Worm (Caenorhabditis elegans) whole organism, L3 larva: ENCODE data around the gene F15H10.12.
A peak's percentile ranks its signal among the peaks of the same experiment; 100 is the strongest.

Experiments
- ceh-28 ChIP-seq: fragments of 150-350 bp; optimal IDR thresholded peaks from 2 replicates; lab custom pipeline; 2014; ENCODE audit warnings: missing biosample characterization, missing genetic modification reagents, missing genetic modification characterization
- elt-2 ChIP-seq: sonication (generic microtip); optimal IDR thresholded peaks from 2 replicates; lab custom pipeline; 2016; ENCODE audit warnings: missing genetic modification reagents, mild to moderate bottlenecking, missing genetic modification characterization, missing compliant biosample characterization
- elt-3 ChIP-seq, 3 experiments: fragments of 150-350 bp in 1 of 3; sonication (generic microtip) in 2 of 3; optimal IDR thresholded peaks; 2 replicates in 2 of 3; 4 replicates in 1 of 3; lab custom pipeline; 2014 to 2017; ENCODE audit warnings: missing biosample characterization in 3 of 3, missing genetic modification characterization in 3 of 3
- fkh-10 ChIP-seq: sonication (generic microtip); optimal IDR thresholded peaks from 2 replicates; lab custom pipeline; 2017; ENCODE audit warnings: missing biosample characterization, missing genetic modification reagents, missing genetic modification characterization
- mdl-1 ChIP-seq: fragments of 150-350 bp; optimal IDR thresholded peaks from 2 replicates; lab custom pipeline; 2014; ENCODE audit warnings: missing biosample characterization, missing genetic modification characterization
- mml-1 ChIP-seq: fragments of 150-350 bp; sonication (generic microtip); optimal IDR thresholded peaks from 3 replicates; lab custom pipeline; 2014; ENCODE audit warnings: missing biosample characterization, missing genetic modification characterization
- nfya-1 ChIP-seq: sonication (generic microtip); optimal IDR thresholded peaks from 2 replicates; lab custom pipeline; 2017; ENCODE audit warnings: missing genetic modification characterization, mild to moderate bottlenecking, missing compliant biosample characterization, antibody characterized with exemption, moderate library complexity; ENCODE audit not compliant: insufficient read depth
- nhr-11 ChIP-seq: fragments of 150-350 bp; optimal IDR thresholded peaks from 2 replicates; lab custom pipeline; 2014; ENCODE audit warnings: missing biosample characterization, missing genetic modification characterization
- nhr-28 ChIP-seq: fragments of 150-350 bp; optimal IDR thresholded peaks from 2 replicates; lab custom pipeline; 2014; ENCODE audit warnings: missing biosample characterization, missing genetic modification characterization
- nhr-76 ChIP-seq: fragments of 150-350 bp; sonication (generic microtip); optimal IDR thresholded peaks from 5 replicates; lab custom pipeline; 2014; ENCODE audit warnings: missing biosample characterization, missing genetic modification characterization
- pha-4 ChIP-seq: fragments of 150-350 bp; optimal IDR thresholded peaks from 2 replicates; lab custom pipeline; 2014; ENCODE audit warnings: missing biosample characterization, missing genetic modification reagents, missing genetic modification characterization
- unc-62 ChIP-seq: fragments of 150-350 bp; sonication (generic microtip); optimal IDR thresholded peaks from 4 replicates; lab custom pipeline; 2014; ENCODE audit warnings: missing biosample characterization, missing genetic modification reagents, missing genetic modification characterization

DNA sequence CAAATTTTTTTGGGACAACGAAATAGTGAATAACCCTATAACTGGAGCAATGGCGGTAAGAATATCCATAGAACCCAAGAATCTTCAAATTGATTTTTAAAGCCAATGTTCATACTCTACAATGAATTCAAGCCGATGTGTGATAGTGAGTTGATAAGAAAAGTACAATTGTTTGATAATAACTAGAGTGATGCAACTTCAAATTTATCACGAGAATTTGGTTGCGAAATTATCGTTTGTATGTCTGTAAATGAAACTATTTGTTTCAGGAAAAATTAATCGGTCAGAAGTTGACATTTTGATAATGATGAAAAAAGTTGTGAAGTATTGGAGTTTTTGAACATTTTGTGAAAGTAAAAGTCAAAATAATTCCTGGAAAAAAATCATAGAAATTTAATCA lies 10.6 kb downstream of the F15H10.12 start:
- TF ChIP-seq unc-62 (no peak), elt-3 (tag; optimal IDR thresholded peaks at IDR 0.05; lab: Kevin White, UChicago) (no peak), nfya-1 (tag; lab: Kevin White, UChicago) (no peak), mml-1 (tag; lab: Kevin White, UChicago) (no peak), nhr-28 (no peak), mdl-1 (no peak), pha-4 (peak; percentile 53), nhr-11 (no peak), fkh-10 (GFP tag; lab: Kevin White, UChicago) (no peak), nhr-76 (tag; lab: Kevin White, UChicago) (no peak), ceh-28 (no peak), elt-2 (tag; lab: Kevin White, UChicago) (peak; percentile 96)
